Worm (Caenorhabditis elegans) whole organism, midembryonic: ENCODE measurements around the gene clec-241.

ENCODE experiments used
- T22C8.4 ChIP-seq: fragments of 200-800 bp; sonication (Bioruptor generic); IDR thresholded peaks from 2 replicates; pipeline ENCODE4 v1.3.6; 2022; ENCODE audit warnings: missing genetic modification characterization, missing compliant biosample characterization
- cog-1 ChIP-seq: sonication (generic microtip); optimal IDR thresholded peaks from 2 replicates; lab custom pipeline; 2016; ENCODE audit warnings: missing genetic modification characterization, missing compliant biosample characterization
- flt-1 ChIP-seq: fragments of 200-800 bp; sonication (Bioruptor generic); IDR thresholded peaks from 2 replicates; pipeline ENCODE4 v1.3.6; 2022; ENCODE audit warnings: missing genetic modification characterization, missing compliant biosample characterization
- klf-2 ChIP-seq: fragments of 200-800 bp; sonication (Bioruptor generic); conservative IDR thresholded peaks from 2 replicates; pipeline ENCODE4 v1.3.6; 2022; ENCODE audit warnings: missing genetic modification reagents, missing genetic modification characterization, missing compliant biosample characterization
- med-1 ChIP-seq: sonication (generic microtip); optimal IDR thresholded peaks from 2 replicates; lab custom pipeline; 2017; ENCODE audit warnings: missing genetic modification characterization, mild to moderate bottlenecking, missing compliant biosample characterization, antibody characterized with exemption, missing genetic modification reagents; ENCODE audit not compliant: insufficient read depth
- ref-1 ChIP-seq: fragments of 200-800 bp; sonication (Bioruptor generic); conservative IDR thresholded peaks from 2 replicates; pipeline ENCODE4 v1.3.6; 2022; ENCODE audit warnings: missing genetic modification reagents, missing genetic modification characterization, missing compliant biosample characterization
- tab-1 ChIP-seq: fragments of 200-800 bp; sonication (Bioruptor generic); IDR thresholded peaks from 2 replicates; pipeline ENCODE4 v1.3.6; 2022; ENCODE audit warnings: missing genetic modification characterization, missing compliant biosample characterization
- ztf-29 ChIP-seq: fragments of 200-800 bp; sonication (Bioruptor generic); IDR thresholded peaks from 2 replicates; pipeline ENCODE4 v1.3.6; 2022; ENCODE audit warnings: missing genetic modification reagents, missing genetic modification characterization, missing compliant biosample characterization

- TF ChIP-seq flt-1 (GFP tag; lab: Robert Waterston, UW) = no peak
- no peak for TF ChIP-seq T22C8.4 (GFP tag; lab: Robert Waterston, UW)
- no peak for TF ChIP-seq klf-2 (GFP tag; lab: Robert Waterston, UW)
- TF ChIP-seq med-1 = no peak
- TF ChIP-seq tab-1 = no peak
- TF ChIP-seq ztf-29 (GFP tag; lab: Robert Waterston, UW) = no peak
- no peak for TF ChIP-seq ref-1 (GFP tag; lab: Robert Waterston, UW)
- no peak for TF ChIP-seq cog-1 (tag; lab: Kevin White, UChicago)
These were observed 26.1 kb downstream of the clec-241 start, which contains the start of gene Y102A5C.40 for ce11 chrV:16987035-16987434.
